Fruit fly (Drosophila melanogaster) whole organism, adult: ENCODE results near the gene Deaf1.

ENCODE experiments used
- Crg-1 ChIP-seq: fragments of 200-800 bp; sonication (Bioruptor generic); optimal IDR thresholded peaks from 2 replicates; lab custom pipeline; 2016; ENCODE audit warnings: missing biosample characterization, missing genetic modification characterization
- cic ChIP-seq: fragments of 200-800 bp; sonication (Bioruptor generic); optimal IDR thresholded peaks from 2 replicates; lab custom pipeline; 2017; ENCODE audit warnings: missing biosample characterization, mild to moderate bottlenecking, missing genetic modification characterization, moderate library complexity

DNA sequence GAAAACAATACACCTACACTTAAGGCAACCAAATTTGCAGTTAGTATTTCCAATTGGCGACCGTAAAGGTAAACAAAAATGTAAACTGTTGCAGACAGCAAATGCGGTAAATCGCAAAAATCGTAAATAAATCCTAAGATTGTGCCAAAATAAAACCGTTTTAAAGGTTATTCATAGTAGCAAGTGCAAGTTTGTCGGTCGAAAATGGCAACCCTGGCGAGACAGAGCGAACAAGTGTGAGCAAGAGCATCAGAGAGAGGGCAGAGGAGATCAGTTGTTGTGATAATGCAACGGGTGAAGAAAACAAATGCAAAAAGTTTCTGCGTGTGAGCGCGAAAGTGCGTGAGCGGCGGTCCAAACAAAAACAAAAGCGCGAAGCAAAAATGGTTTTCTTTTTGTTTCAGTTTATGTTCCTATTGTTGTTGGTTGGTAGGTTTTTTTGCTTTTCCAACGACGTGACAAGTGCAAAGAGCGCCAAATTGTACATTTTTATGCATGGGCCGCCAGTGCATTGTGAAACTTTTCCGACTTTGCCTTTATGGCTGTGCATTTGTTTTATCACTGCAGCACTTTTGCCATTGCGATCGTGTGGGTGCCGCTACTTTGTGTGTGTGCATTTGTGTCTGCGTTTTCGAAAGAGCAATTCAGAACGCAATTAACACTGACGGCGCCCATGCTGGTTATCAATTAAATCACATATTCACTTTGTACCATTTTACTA is 25.1 kb upstream of the Deaf1 start:
- no peak for TF ChIP-seq cic
- no peak for TF ChIP-seq Crg-1 (GFP tag; lab: Kevin White, UChicago)
